Fruit fly (Drosophila melanogaster): ENCODE data around the gene CG11550.

DNA sequence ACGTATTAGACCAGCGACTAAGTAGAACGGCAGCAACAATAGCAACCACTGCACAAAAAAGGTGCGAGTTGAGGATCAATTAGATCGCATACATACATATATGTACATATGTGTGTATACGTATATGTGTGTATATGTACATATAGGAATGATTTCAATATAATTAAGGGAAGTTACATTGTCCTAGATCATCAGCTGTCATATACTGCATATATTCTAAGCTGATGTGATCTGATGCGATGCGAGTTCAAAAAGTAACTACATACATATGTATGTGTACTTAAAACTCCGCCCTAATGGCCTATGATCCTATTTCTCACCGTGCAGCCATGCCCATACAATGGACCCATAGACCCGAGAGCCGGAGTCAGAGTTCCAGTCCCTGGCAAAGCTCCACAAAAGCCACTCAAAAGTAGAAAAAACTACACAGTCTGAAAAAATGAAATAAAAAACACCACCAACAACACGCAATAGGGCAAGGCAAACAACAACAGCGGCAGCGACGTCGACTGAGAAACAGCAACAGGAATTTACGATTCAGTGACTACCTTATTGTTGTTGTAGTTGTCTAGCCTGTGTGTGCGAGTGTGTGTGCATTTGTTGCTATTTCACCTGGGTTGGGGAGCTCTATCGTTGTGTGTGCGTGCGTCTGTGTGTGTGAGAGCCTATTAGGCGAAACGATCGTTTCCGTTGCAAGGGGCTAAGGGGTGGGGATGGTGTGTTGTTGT is 43.7 kb upstream of the CG11550 start:
- TF ChIP-seq psq (optimal IDR thresholded peaks at IDR 0.05) (no peak), ttk (optimal IDR thresholded peaks at IDR 0.05) (no peak)
